Worm (Caenorhabditis elegans): Measurements from ENCODE around the gene seld-1.

seld-1 gene

ce11 chrIV:13505144-13505543 is at the start of gene seld-1:
Gene seld-1, plus strand, starts transcription at chrIV:13505444.
- no peak for TF ChIP-seq ceh-83 (GFP tag; optimal IDR thresholded peaks at IDR 0.05)

ce11 chrIV:13456893-13457292 is 48.4 kb upstream of the seld-1 start:
- TF ChIP-seq sem-2 (GFP tag; optimal IDR thresholded peaks at IDR 0.05): no peak
- no peak for TF ChIP-seq bed-3 (GFP tag; optimal IDR thresholded peaks at IDR 0.05)
- no peak for TF ChIP-seq elt-3 (tag; optimal IDR thresholded peaks at IDR 0.05)
- TF ChIP-seq hlh-1 (tag; optimal IDR thresholded peaks at IDR 0.05): no peak
- no peak for TF ChIP-seq ceh-39 (tag; optimal IDR thresholded peaks at IDR 0.05)
- no peak for TF ChIP-seq zip-8 (tag; optimal IDR thresholded peaks at IDR 0.05)

ce11 chrIV:13458237-13458636 is 47.0 kb upstream of the seld-1 start:
- TF ChIP-seq nhr-237 (tag; optimal IDR thresholded peaks at IDR 0.05): no peak
- TF ChIP-seq elt-1 (tag; optimal IDR thresholded peaks at IDR 0.05; ENCODE audit: borderline replicate concordance, insufficient read depth): no peak
- no peak for TF ChIP-seq mls-2 (tag; optimal IDR thresholded peaks at IDR 0.05)
- TF ChIP-seq zip-8 (tag; optimal IDR thresholded peaks at IDR 0.05): no peak
- TF ChIP-seq drap-1 (GFP tag; optimal IDR thresholded peaks at IDR 0.05): no peak
- TF ChIP-seq nhr-2 (tag; optimal IDR thresholded peaks at IDR 0.05): no peak
- TF ChIP-seq ceh-43 (GFP tag; optimal IDR thresholded peaks at IDR 0.05): no peak
- TF ChIP-seq ceh-39 (tag; optimal IDR thresholded peaks at IDR 0.05): no peak
- no peak for TF ChIP-seq tbx-8 (GFP tag; optimal IDR thresholded peaks at IDR 0.05)
- TF ChIP-seq mab-5 (tag; optimal IDR thresholded peaks at IDR 0.05): no peak

- TF ChIP-seq sem-2 (GFP tag; optimal IDR thresholded peaks at IDR 0.05) (no peak), unc-120 (tag; optimal IDR thresholded peaks at IDR 0.05; ENCODE audit: poor library complexity, severe bottlenecking) (no peak)
Observed at ce11 chrIV:13460876-13461275, 44.4 kb upstream of the seld-1 start, which contains the start of gene Y38H8A.12. Gene Y38H8A.12, minus strand, starts transcription at chrIV:13460976.

- TF ChIP-seq sptf-1 (tag; optimal IDR thresholded peaks at IDR 0.05) (no peak), mab-5 (tag; optimal IDR thresholded peaks at IDR 0.05) (no peak), unc-39 (tag; optimal IDR thresholded peaks at IDR 0.05) (no peak), blmp-1 (tag; optimal IDR thresholded peaks at IDR 0.05) (no peak), hlh-1 (tag; optimal IDR thresholded peaks at IDR 0.05) (no peak), ceh-43 (GFP tag; optimal IDR thresholded peaks at IDR 0.05) (no peak), flh-1 (GFP tag; optimal IDR thresholded peaks at IDR 0.05) (no peak), ces-1 (GFP tag; optimal IDR thresholded peaks at IDR 0.05) (no peak), ztf-11 (tag; optimal IDR thresholded peaks at IDR 0.05) (no peak), mep-1 (tag; optimal IDR thresholded peaks at IDR 0.05) (no peak), snpc-4 (tag; optimal IDR thresholded peaks at IDR 0.05) (no peak), bed-3 (GFP tag; optimal IDR thresholded peaks at IDR 0.05) (no peak), ham-2 (GFP tag; optimal IDR thresholded peaks at IDR 0.05) (no peak), unc-62 (GFP tag; optimal IDR thresholded peaks at IDR 0.05) (no peak)
Observed at ce11 chrIV:13465797-13466196, 39.4 kb upstream of the seld-1 start, which contains the start of gene fezf-1. Gene fezf-1, plus strand, starts transcription at chrIV:13466097.

- TF ChIP-seq blmp-1 (tag; optimal IDR thresholded peaks at IDR 0.05) (no peak), nhr-2 (tag; optimal IDR thresholded peaks at IDR 0.05) (no peak), sem-2 (GFP tag; optimal IDR thresholded peaks at IDR 0.05) (no peak)
Observed at ce11 chrIV:13472011-13472410, 33.2 kb upstream of the seld-1 start, which contains the start of the genes ttbk-8.1 and Y38H8A.4. Gene ttbk-8.1, plus strand, starts transcription at chrIV:13472311. Gene Y38H8A.4, minus strand, starts transcription at chrIV:13472376.

- TF ChIP-seq nhr-237 (tag; optimal IDR thresholded peaks at IDR 0.05): no peak
- TF ChIP-seq unc-39 (tag; optimal IDR thresholded peaks at IDR 0.05): no peak
- TF ChIP-seq mep-1 (tag; optimal IDR thresholded peaks at IDR 0.05): no peak
- TF ChIP-seq elt-3 (tag; optimal IDR thresholded peaks at IDR 0.05): no peak
- no peak for TF ChIP-seq ham-2 (GFP tag; optimal IDR thresholded peaks at IDR 0.05)
- no peak for TF ChIP-seq mab-5 (tag; optimal IDR thresholded peaks at IDR 0.05)
- TF ChIP-seq pha-4 (tag; optimal IDR thresholded peaks at IDR 0.05): no peak
- TF ChIP-seq ces-1 (GFP tag; optimal IDR thresholded peaks at IDR 0.05): no peak
- no peak for TF ChIP-seq hlh-1 (tag; optimal IDR thresholded peaks at IDR 0.05)
- TF ChIP-seq lin-13 (tag; optimal IDR thresholded peaks at IDR 0.05): no peak
- TF ChIP-seq drap-1 (GFP tag; optimal IDR thresholded peaks at IDR 0.05): no peak
Observed at ce11 chrIV:13474132-13474531, 31.1 kb upstream of the seld-1 start, which contains the start of gene Y38H8A.2. Gene Y38H8A.2, plus strand, starts transcription at chrIV:13474432.

Measured in whole organism, mixed stage, embryonic.